Fruit fly (Drosophila melanogaster) whole organism, embryonic: ENCODE data around the gene CG33510.

Experiments used
- CG10431 ChIP-seq: fragments of 200-800 bp; sonication (Bioruptor generic); optimal IDR thresholded peaks from 3 replicates; lab custom pipeline; 2018; ENCODE audit warnings: missing biosample characterization, mild to moderate bottlenecking, missing genetic modification characterization
- CG10959 ChIP-seq: fragments of 200-800 bp; sonication (Bioruptor generic); IDR thresholded peaks from 2 replicates; pipeline ENCODE4 v1.3.6; 2022; ENCODE audit warnings: missing biosample characterization, missing genetic modification characterization
- CG12299 ChIP-seq: fragments of 200-800 bp; sonication (Bioruptor generic); optimal IDR thresholded peaks from 2 replicates; lab custom pipeline; 2018; ENCODE audit warnings: missing biosample characterization, mild to moderate bottlenecking, missing genetic modification characterization
- CG12659 ChIP-seq: fragments of 200-800 bp; sonication (Bioruptor generic); optimal IDR thresholded peaks from 3 replicates; lab custom pipeline; 2017; ENCODE audit warnings: mild to moderate bottlenecking, missing biosample characterization, missing genetic modification reagents, missing genetic modification characterization
- CG12769 ChIP-seq: fragments of 200-800 bp; sonication (Bioruptor generic); optimal IDR thresholded peaks from 2 replicates; lab custom pipeline; 2019; ENCODE audit warnings: missing biosample characterization, mild to moderate bottlenecking, missing genetic modification characterization, moderate library complexity
- CG13624 ChIP-seq: fragments of 200-800 bp; sonication (Bioruptor generic); optimal IDR thresholded peaks from 2 replicates; lab custom pipeline; 2016; ENCODE audit warnings: missing biosample characterization, missing genetic modification characterization
- CG14014 ChIP-seq: fragments of 200-800 bp; sonication (Bioruptor generic); IDR thresholded peaks from 2 replicates; pipeline ENCODE4 v1.3.6; 2022; ENCODE audit warnings: missing biosample characterization, missing genetic modification characterization
- CG15073 ChIP-seq: fragments of 200-800 bp; sonication (Bioruptor generic); optimal IDR thresholded peaks from 2 replicates; lab custom pipeline; 2016; ENCODE audit warnings: missing biosample characterization, missing genetic modification characterization
- CG15479 ChIP-seq: fragments of 200-800 bp; sonication (Bioruptor generic); optimal IDR thresholded peaks from 3 replicates; lab custom pipeline; 2019; ENCODE audit warnings: missing biosample characterization, mild to moderate bottlenecking, missing genetic modification characterization, moderate library complexity
- CG1602 ChIP-seq: fragments of 200-800 bp; sonication (Bioruptor generic); optimal IDR thresholded peaks from 3 replicates; lab custom pipeline; 2016; ENCODE audit warnings: missing biosample characterization, missing genetic modification characterization
- CG16863 ChIP-seq: fragments of 200-800 bp; sonication (Bioruptor generic); optimal IDR thresholded peaks from 3 replicates; lab custom pipeline; 2016; ENCODE audit warnings: missing biosample characterization, missing genetic modification characterization
- CG30431 ChIP-seq: fragments of 200-800 bp; sonication (Bioruptor generic); optimal IDR thresholded peaks from 2 replicates; lab custom pipeline; 2017; ENCODE audit warnings: missing biosample characterization, missing genetic modification characterization
- CG31441 ChIP-seq: fragments of 200-800 bp; sonication (Bioruptor generic); IDR thresholded peaks from 2 replicates; pipeline ENCODE4 v1.3.6; 2022; ENCODE audit warnings: missing biosample characterization, missing genetic modification characterization
- CG32767 ChIP-seq: fragments of 200-800 bp; sonication (Bioruptor generic); IDR thresholded peaks from 2 replicates; pipeline ENCODE4 v1.3.6; 2022; ENCODE audit warnings: missing biosample characterization, missing genetic modification characterization
- CG6765 ChIP-seq: fragments of 200-800 bp; sonication (Bioruptor generic); optimal IDR thresholded peaks from 3 replicates; lab custom pipeline; 2017; ENCODE audit warnings: missing biosample characterization, mild to moderate bottlenecking, missing genetic modification characterization
- CG9437 ChIP-seq: fragments of 200-800 bp; sonication (Bioruptor generic); optimal IDR thresholded peaks from 2 replicates; lab custom pipeline; 2018; ENCODE audit warnings: missing biosample characterization, mild to moderate bottlenecking, missing genetic modification characterization
- CkIIα-i1 ChIP-seq: fragments of 200-800 bp; sonication (Bioruptor generic); IDR thresholded peaks from 2 replicates; pipeline ENCODE4 v1.3.6; 2022; ENCODE audit warnings: missing biosample characterization, missing genetic modification characterization
- Dll ChIP-seq: fragments of 200-800 bp; sonication (Bioruptor generic); IDR thresholded peaks from 4 replicates; pipeline ENCODE4 v1.3.6; 2022; ENCODE audit warnings: missing biosample characterization, missing genetic modification characterization; ENCODE audit not compliant: partially characterized antibody
- Dp ChIP-seq: fragments of 200-800 bp; sonication (Bioruptor generic); optimal IDR thresholded peaks from 2 replicates; lab custom pipeline; 2018; ENCODE audit warnings: missing biosample characterization, mild to moderate bottlenecking, missing genetic modification characterization, moderate library complexity
- Eip74EF ChIP-seq, 2 experiments: fragments of 200-800 bp in 1 of 2; fragments of >200 bp in 1 of 2; sonication (Bioruptor generic) in 1 of 2; optimal IDR thresholded peaks; 2 replicates each; lab custom pipeline; 2017 to 2019; ENCODE audit warnings: missing biosample characterization in 2 of 2, missing genetic modification characterization in 2 of 2, mild to moderate bottlenecking in 1 of 2, moderate library complexity in 1 of 2
- Ets97D ChIP-seq: fragments of 200-800 bp; sonication (Bioruptor generic); optimal IDR thresholded peaks from 3 replicates; lab custom pipeline; 2016; ENCODE audit warnings: missing biosample characterization, missing genetic modification characterization
- Fer3 ChIP-seq: fragments of 200-800 bp; sonication (Bioruptor generic); optimal IDR thresholded peaks from 2 replicates; lab custom pipeline; 2018; ENCODE audit warnings: missing biosample characterization, mild to moderate bottlenecking, missing genetic modification characterization, moderate library complexity
- Hr51 ChIP-seq, 2 experiments: fragments of 200-800 bp; sonication (Bioruptor generic); optimal IDR thresholded peaks; 2 replicates in 1 of 2; 3 replicates in 1 of 2; lab custom pipeline; 2016 to 2018; ENCODE audit warnings: missing biosample characterization in 2 of 2, missing genetic modification characterization in 2 of 2, mild to moderate bottlenecking in 1 of 2, moderate library complexity in 1 of 2
- Hsf ChIP-seq: fragments of 200-800 bp; sonication (Bioruptor generic); optimal IDR thresholded peaks from 3 replicates; lab custom pipeline; 2016; ENCODE audit warnings: missing biosample characterization, missing genetic modification characterization
- Med ChIP-seq: fragments of 200-800 bp; sonication (Bioruptor generic); peaks from one replicate; lab custom pipeline; 2016; ENCODE audit warnings: missing biosample characterization, missing genetic modification characterization, mild to moderate bottlenecking, inconsistent platforms, moderate library complexity
- NK7.1 ChIP-seq: fragments of 200-800 bp; sonication (Bioruptor generic); optimal IDR thresholded peaks from 3 replicates; lab custom pipeline; 2016; ENCODE audit warnings: missing biosample characterization, missing genetic modification characterization
- Nf-YB ChIP-seq: fragments of 200-800 bp; sonication (Bioruptor generic); optimal IDR thresholded peaks from 3 replicates; lab custom pipeline; 2019; ENCODE audit warnings: missing biosample characterization, mild to moderate bottlenecking, missing genetic modification characterization, moderate library complexity
- Rfx ChIP-seq: fragments of 200-800 bp; sonication (Bioruptor generic); IDR thresholded peaks from 2 replicates; pipeline ENCODE4 v1.3.6; 2022; ENCODE audit warnings: missing biosample characterization, missing genetic modification characterization
- Sin3A ChIP-seq: fragments of >200 bp; optimal IDR thresholded peaks from 2 replicates; lab custom pipeline; 2018
- Trl ChIP-seq, 3 experiments: fragments of >200 bp in 2 of 3; fragments of 200-800 bp in 1 of 3; sonication (Bioruptor generic) in 1 of 3; optimal IDR thresholded peaks; 2 replicates in 1 of 3; 3 replicates in 2 of 3; lab custom pipeline; 2016 to 2017; ENCODE audit warnings: missing biosample characterization in 1 of 3, missing genetic modification characterization in 1 of 3
- abd-A ChIP-seq: fragments of 200-800 bp; sonication (Bioruptor generic); optimal IDR thresholded peaks from 3 replicates; lab custom pipeline; 2019; ENCODE audit warnings: missing biosample characterization, mild to moderate bottlenecking, missing genetic modification characterization, moderate library complexity
- bbx ChIP-seq: fragments of 200-800 bp; sonication (Bioruptor generic); IDR thresholded peaks from 2 replicates; pipeline ENCODE4 v1.3.6; 2022; ENCODE audit warnings: missing biosample characterization, missing genetic modification characterization; ENCODE audit not compliant: partially characterized antibody
- crp ChIP-seq, 2 experiments: fragments of 200-800 bp; sonication (Bioruptor generic); optimal IDR thresholded peaks; 2 replicates in 1 of 2; 3 replicates in 1 of 2; lab custom pipeline; 2017; ENCODE audit warnings: missing biosample characterization in 2 of 2, missing genetic modification characterization in 2 of 2, mild to moderate bottlenecking in 1 of 2, moderate library complexity in 1 of 2
- da ChIP-seq: fragments of 200-800 bp; sonication (Bioruptor generic); optimal IDR thresholded peaks from 2 replicates; lab custom pipeline; 2016; ENCODE audit warnings: missing biosample characterization, missing genetic modification characterization
- dm ChIP-seq: fragments of 200-800 bp; sonication (Bioruptor generic); optimal IDR thresholded peaks from 3 replicates; lab custom pipeline; 2016; ENCODE audit warnings: missing biosample characterization, missing genetic modification characterization
- exex ChIP-seq: fragments of 200-800 bp; sonication (Bioruptor generic); optimal IDR thresholded peaks from 4 replicates; lab custom pipeline; 2018; ENCODE audit warnings: missing biosample characterization, mild to moderate bottlenecking, missing genetic modification characterization, moderate library complexity
- eyg ChIP-seq: fragments of 200-800 bp; sonication (Bioruptor generic); optimal IDR thresholded peaks from 3 replicates; lab custom pipeline; 2016; ENCODE audit warnings: missing biosample characterization, missing genetic modification characterization
- fu2 ChIP-seq: fragments of 200-800 bp; sonication (Bioruptor generic); optimal IDR thresholded peaks from 2 replicates; lab custom pipeline; 2016; ENCODE audit warnings: missing biosample characterization, missing genetic modification characterization
- gcm2 ChIP-seq: fragments of 200-800 bp; sonication (Bioruptor generic); optimal IDR thresholded peaks from 2 replicates; lab custom pipeline; 2016; ENCODE audit warnings: missing biosample characterization, missing genetic modification characterization
- kni ChIP-seq: fragments of 200-800 bp; sonication (Bioruptor generic); optimal IDR thresholded peaks from 3 replicates; lab custom pipeline; 2017; ENCODE audit warnings: mild to moderate bottlenecking, missing biosample characterization, missing genetic modification reagents, missing genetic modification characterization
- mirr ChIP-seq: fragments of 200-800 bp; sonication (Bioruptor generic); optimal IDR thresholded peaks from 3 replicates; lab custom pipeline; 2018; ENCODE audit warnings: missing biosample characterization, mild to moderate bottlenecking, missing genetic modification characterization
- mld ChIP-seq: fragments of 200-800 bp; sonication (Bioruptor generic); IDR thresholded peaks from 3 replicates; pipeline ENCODE4 v1.3.6; 2022; ENCODE audit warnings: missing biosample characterization, missing genetic modification characterization; ENCODE audit not compliant: partially characterized antibody
- pum ChIP-seq: fragments of 200-800 bp; sonication (Bioruptor generic); optimal IDR thresholded peaks from 2 replicates; lab custom pipeline; 2016; ENCODE audit warnings: missing biosample characterization, missing genetic modification characterization
- rib ChIP-seq: fragments of 200-800 bp; sonication (Bioruptor generic); IDR thresholded peaks from 2 replicates; pipeline ENCODE4 v1.3.6; 2022; ENCODE audit warnings: missing biosample characterization, missing genetic modification characterization
- salm ChIP-seq: fragments of 200-800 bp; sonication (Bioruptor generic); optimal IDR thresholded peaks from 2 replicates; lab custom pipeline; 2018; ENCODE audit warnings: missing biosample characterization, mild to moderate bottlenecking, missing genetic modification characterization
- sima ChIP-seq: fragments of 200-800 bp; sonication (Bioruptor generic); optimal IDR thresholded peaks from 2 replicates; lab custom pipeline; 2016; ENCODE audit warnings: missing biosample characterization, missing genetic modification characterization
- sisA ChIP-seq: fragments of 200-800 bp; sonication (Bioruptor generic); IDR thresholded peaks from 2 replicates; pipeline ENCODE4 v1.3.6; 2022; ENCODE audit warnings: missing biosample characterization, missing genetic modification characterization
- stc ChIP-seq: fragments of 200-800 bp; sonication (Bioruptor generic); IDR thresholded peaks from 2 replicates; pipeline ENCODE4 v1.3.6; 2022; ENCODE audit warnings: missing biosample characterization, missing genetic modification characterization
- vfl ChIP-seq: fragments of 200-800 bp; sonication (Bioruptor generic); optimal IDR thresholded peaks from 2 replicates; lab custom pipeline; 2016; ENCODE audit warnings: missing biosample characterization, missing genetic modification characterization
- vvl ChIP-seq: fragments of 200-800 bp; sonication (Bioruptor generic); IDR thresholded peaks from 2 replicates; pipeline ENCODE4 v1.3.6; 2022; ENCODE audit warnings: missing biosample characterization, missing genetic modification characterization

The CG33510 gene

DNA sequence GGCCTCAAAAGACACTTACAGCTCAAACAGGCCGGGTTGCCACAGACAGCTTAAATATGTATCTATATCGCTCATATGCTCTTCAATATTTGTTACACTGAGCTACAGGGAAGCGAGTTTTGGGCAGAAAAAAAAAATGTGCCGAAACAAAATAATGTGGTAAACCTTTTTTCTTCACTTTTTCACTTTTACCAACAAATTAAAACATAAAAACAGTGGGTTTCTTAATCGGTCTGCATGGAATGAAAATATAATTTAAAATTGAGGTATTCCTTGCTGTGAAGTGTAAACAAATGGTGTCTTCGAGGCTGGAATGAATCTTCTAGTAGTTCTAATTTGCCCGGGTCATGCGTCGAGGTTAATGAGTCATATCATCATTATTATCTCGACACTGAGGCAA, 45.4 kb downstream of the CG33510 start (continued):
- TF ChIP-seq CG31441 (GFP tag; lab: Robert Waterston, UW) (peak; percentile 62), mld (GFP tag; lab: Robert Waterston, UW) (no peak), Nf-YB (GFP tag; lab: Kevin White, UChicago) (peak; percentile 23), vvl (GFP tag; lab: Robert Waterston, UW) (peak; percentile 75), CG1602 (peak; percentile 49), exex (no peak), mirr (GFP tag; lab: Kevin White, UChicago) (no peak), Rfx (GFP tag; lab: Robert Waterston, UW) (peak; percentile 71), CG15073 (GFP tag; lab: Kevin White, UChicago) (no peak), pum (GFP tag; lab: Kevin White, UChicago) (no peak), Hsf (GFP tag; lab: Kevin White, UChicago) (peak; percentile 61), Ets97D (GFP tag; lab: Kevin White, UChicago) (peak; percentile 5), CG32767 (GFP tag; lab: Robert Waterston, UW) (no peak), rib (GFP tag; lab: Robert Waterston, UW) (no peak), crp (GFP tag; optimal IDR thresholded peaks at IDR 0.05; lab: Kevin White, UChicago) (no peak), CkIIα-i1 (GFP tag; lab: Robert Waterston, UW) (no peak), fu2 (GFP tag; lab: Kevin White, UChicago) (peak; percentile 27), CG12299 (tag; lab: Kevin White, UChicago) (no peak), gcm2 (GFP tag; lab: Kevin White, UChicago) (peak; percentile 8), dm (GFP tag; lab: Kevin White, UChicago) (peak; percentile 4), Trl (optimal IDR thresholded peaks at IDR 0.05; lab: Kevin White, UChicago) (no peak), Trl (GFP tag; optimal IDR thresholded peaks at IDR 0.05; lab: Kevin White, UChicago) (peak; percentile 49), sisA (GFP tag; lab: Robert Waterston, UW) (peak; percentile 61), Hr51 (GFP tag; optimal IDR thresholded peaks at IDR 0.05; lab: Kevin White, UChicago) (peak in 1 of 2 experiments; percentile 69), sima (peak; percentile 4), eyg (GFP tag; lab: Kevin White, UChicago) (peak; percentile 40), CG30431 (GFP tag; lab: Kevin White, UChicago) (peak; percentile 22), CG15479 (GFP tag; lab: Kevin White, UChicago) (no peak), Sin3A (no peak), CG10431 (no peak), abd-A (tag; lab: Kevin White, UChicago) (no peak), stc (GFP tag; lab: Robert Waterston, UW) (0 out of 2 replicates have a peak, but pooled peaks have one; percentile 19), salm (peak; percentile 48), vfl (no peak), Dll (GFP tag; lab: Robert Waterston, UW) (no peak), CG9437 (GFP tag; lab: Kevin White, UChicago) (peak; percentile 18), NK7.1 (GFP tag; lab: Kevin White, UChicago) (no peak), bbx (GFP tag; lab: Robert Waterston, UW) (no peak), Med (GFP tag; lab: Kevin White, UChicago) (peak; percentile 94), CG14014 (GFP tag; lab: Robert Waterston, UW) (peak; percentile 59; the same call in 1 of the 2 replicates), CG16863 (GFP tag; lab: Kevin White, UChicago) (peak; percentile 21), CG10959 (GFP tag; lab: Robert Waterston, UW) (peak; percentile 51), kni (GFP tag; lab: Kevin White, UChicago) (no peak), CG12659 (GFP tag; lab: Kevin White, UChicago) (peak; percentile 42), CG6765 (GFP tag; lab: Kevin White, UChicago) (no peak), CG13624 (GFP tag; lab: Kevin White, UChicago) (peak; percentile 67), CG12769 (peak; percentile 68), da (GFP tag; lab: Kevin White, UChicago) (peak; percentile 4), Dp (no peak), Fer3 (peak; percentile 63), Eip74EF (GFP tag; optimal IDR thresholded peaks at IDR 0.05; lab: Kevin White, UChicago) (peak in 1 of 2 experiments; percentile 26)
